Fruit fly (Drosophila melanogaster): ENCODE data around the gene RpS19b.

The RpS19b gene

DNA sequence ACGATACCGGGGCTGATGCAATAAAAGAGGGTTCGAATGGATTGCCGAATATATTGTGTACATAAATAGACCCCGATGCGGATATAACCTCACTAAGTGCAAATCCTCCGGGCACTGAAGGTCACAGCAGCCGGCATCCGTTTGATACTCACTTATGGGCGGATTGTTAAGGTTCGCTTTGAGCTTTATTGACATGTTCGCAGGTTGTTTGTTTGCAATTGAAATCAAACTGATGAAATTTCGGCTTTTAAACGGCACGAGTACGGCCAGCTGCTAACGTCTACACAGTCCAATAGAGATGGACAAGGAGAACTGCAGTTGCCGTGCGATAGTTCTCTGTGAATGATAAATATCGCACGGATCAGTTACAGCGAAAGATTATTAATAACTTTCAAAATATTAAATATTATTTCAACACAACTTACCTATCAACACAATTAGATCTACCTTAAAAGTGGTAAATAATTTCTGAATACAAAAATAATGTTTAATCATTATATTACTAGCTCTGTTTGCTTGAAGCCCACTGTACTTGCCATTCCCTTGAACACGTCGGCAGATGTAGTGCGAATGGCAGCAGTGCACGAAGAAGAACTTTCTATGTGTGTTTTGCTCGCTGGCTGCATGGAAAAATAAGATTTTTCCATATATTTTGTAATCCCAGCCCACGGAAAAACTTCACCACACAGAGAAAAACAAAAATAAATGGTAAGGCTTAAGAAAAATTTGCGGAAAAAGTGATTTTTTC is 24.9 kb upstream of the RpS19b start, which contains the start of the genes GluProRS and AP-1sigma:
TSS of gene GluProRS (minus strand) at position 301 of the 748 bp plus-strand sequence.
TSS of gene AP-1sigma (plus strand) at position 561 of the 748 bp plus-strand sequence.
- TF ChIP-seq pan (optimal IDR thresholded peaks at IDR 0.05), result no peak
- peak; percentile 90 for TF ChIP-seq rgr (GFP tag; optimal IDR thresholded peaks at IDR 0.05)
- TF ChIP-seq Dfd (GFP tag; optimal IDR thresholded peaks at IDR 0.05), result no peak
- no peak for TF ChIP-seq Vsx2 (GFP tag; optimal IDR thresholded peaks at IDR 0.05; ENCODE audit: partially characterized antibody)
- peak; percentile 82 for TF ChIP-seq psq (GFP tag; optimal IDR thresholded peaks at IDR 0.05)
- peak; percentile 80 for TF ChIP-seq GATAd (GFP tag; optimal IDR thresholded peaks at IDR 0.05)
- peak; percentile 85 for TF ChIP-seq CG9705 (GFP tag; optimal IDR thresholded peaks at IDR 0.05)
- TF ChIP-seq h (GFP tag; optimal IDR thresholded peaks at IDR 0.05), result peak; percentile 92
- no peak for TF ChIP-seq usp (GFP tag; optimal IDR thresholded peaks at IDR 0.05)
- TF ChIP-seq brk (GFP tag; optimal IDR thresholded peaks at IDR 0.05), result no peak
- TF ChIP-seq fru (GFP tag; optimal IDR thresholded peaks at IDR 0.05), result peak; percentile 89
- TF ChIP-seq dl (GFP tag; optimal IDR thresholded peaks at IDR 0.05; ENCODE audit: insufficient read depth in 1 of 2, partially characterized antibody in 2 of 2), result no peak
- no peak for TF ChIP-seq jim (GFP tag; optimal IDR thresholded peaks at IDR 0.05)
- TF ChIP-seq dmrt93B (GFP tag; optimal IDR thresholded peaks at IDR 0.05), result peak; percentile 86
- peak; percentile 91 for TF ChIP-seq HLH106 (tag; optimal IDR thresholded peaks at IDR 0.05)
- TF ChIP-seq foxo (GFP tag; optimal IDR thresholded peaks at IDR 0.05), result peak; percentile 51 to 93
- peak; percentile 57 for TF ChIP-seq Hr83 (GFP tag; optimal IDR thresholded peaks at IDR 0.05; ENCODE audit: poor library complexity, severe bottlenecking)
- TF ChIP-seq CrebA (GFP tag; optimal IDR thresholded peaks at IDR 0.05; ENCODE audit: borderline replicate concordance), result no peak
- TF ChIP-seq lola (GFP tag; optimal IDR thresholded peaks at IDR 0.05), result no peak
- TF ChIP-seq Sp1 (GFP tag; optimal IDR thresholded peaks at IDR 0.05), result peak; percentile 85
- peak; percentile 89 for TF ChIP-seq ey (GFP tag; optimal IDR thresholded peaks at IDR 0.05)
- no peak for TF ChIP-seq Abd-B (GFP tag; optimal IDR thresholded peaks at IDR 0.05)
- peak; percentile 83 for TF ChIP-seq Myc (optimal IDR thresholded peaks at IDR 0.05)
- TF ChIP-seq Dif (GFP tag; optimal IDR thresholded peaks at IDR 0.05; ENCODE audit: partially characterized antibody), result no peak
- peak; percentile 86 for TF ChIP-seq OdsH (GFP tag; optimal IDR thresholded peaks at IDR 0.05)
- peak; percentile 79 for TF ChIP-seq dsf (GFP tag; optimal IDR thresholded peaks at IDR 0.05; ENCODE audit: borderline replicate concordance)
- TF ChIP-seq Hnf4 (GFP tag; optimal IDR thresholded peaks at IDR 0.05), result peak; percentile 85
- peak; percentile 87 for TF ChIP-seq woc (GFP tag; optimal IDR thresholded peaks at IDR 0.05)
- peak; percentile 94 for TF ChIP-seq sv (GFP tag; optimal IDR thresholded peaks at IDR 0.05)
- peak; percentile 47 for TF ChIP-seq Rel (GFP tag; optimal IDR thresholded peaks at IDR 0.05)
- TF ChIP-seq Rel (tag; optimal IDR thresholded peaks at IDR 0.05), result peak; percentile 66
- TF ChIP-seq Hr78 (GFP tag; optimal IDR thresholded peaks at IDR 0.05), result no peak
- TF ChIP-seq sage (GFP tag; optimal IDR thresholded peaks at IDR 0.05), result peak; percentile 65
- no peak for TF ChIP-seq tai (GFP tag; optimal IDR thresholded peaks at IDR 0.05)
- TF ChIP-seq CG32264 (GFP tag; optimal IDR thresholded peaks at IDR 0.05), result peak; percentile 72
- TF ChIP-seq Jra (GFP tag; optimal IDR thresholded peaks at IDR 0.05), result peak; percentile 89
- TF ChIP-seq N (GFP tag; optimal IDR thresholded peaks at IDR 0.05), result no peak
- peak; percentile 81 for TF ChIP-seq br (GFP tag; optimal IDR thresholded peaks at IDR 0.05)
- TF ChIP-seq Mio (GFP tag; optimal IDR thresholded peaks at IDR 0.05), result peak; percentile 37

DNA sequence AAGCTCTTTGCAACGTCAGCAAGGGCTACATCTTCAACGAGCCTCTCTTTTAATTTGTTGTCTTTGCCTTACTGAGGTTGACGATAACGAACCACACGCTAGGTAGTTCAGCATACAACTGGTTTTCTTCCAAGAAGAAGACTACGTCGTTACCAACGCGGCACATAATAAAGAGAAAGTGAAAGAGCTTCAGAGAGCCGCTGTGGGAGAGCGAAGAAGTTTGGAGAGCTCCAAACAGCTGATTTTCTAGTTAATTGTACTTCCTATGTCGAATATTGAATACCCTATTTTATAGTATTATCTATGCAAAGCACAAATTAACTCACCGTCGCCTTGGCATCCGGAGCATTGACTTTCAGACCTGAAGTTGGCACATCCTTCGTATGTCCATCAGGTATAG is 22.1 kb upstream of the RpS19b start:
- TF ChIP-seq CG32264 (GFP tag; optimal IDR thresholded peaks at IDR 0.05), result no peak
- peak; percentile 41 for TF ChIP-seq woc (GFP tag; optimal IDR thresholded peaks at IDR 0.05)
- no peak for TF ChIP-seq dmrt93B (GFP tag; optimal IDR thresholded peaks at IDR 0.05)
- no peak for TF ChIP-seq dsf (GFP tag; optimal IDR thresholded peaks at IDR 0.05; ENCODE audit: borderline replicate concordance)
- TF ChIP-seq foxo (GFP tag; optimal IDR thresholded peaks at IDR 0.05), result no peak
- TF ChIP-seq CG9705 (GFP tag; optimal IDR thresholded peaks at IDR 0.05), result no peak
- no peak for TF ChIP-seq sage (GFP tag; optimal IDR thresholded peaks at IDR 0.05)
- no peak for TF ChIP-seq psq (GFP tag; optimal IDR thresholded peaks at IDR 0.05)
- TF ChIP-seq Vsx2 (GFP tag; optimal IDR thresholded peaks at IDR 0.05; ENCODE audit: partially characterized antibody), result peak; percentile 17
- no peak for TF ChIP-seq br (GFP tag; optimal IDR thresholded peaks at IDR 0.05)
- no peak for TF ChIP-seq N (GFP tag; optimal IDR thresholded peaks at IDR 0.05)
- no peak for TF ChIP-seq Hnf4 (GFP tag; optimal IDR thresholded peaks at IDR 0.05)
- no peak for TF ChIP-seq Dfd (GFP tag; optimal IDR thresholded peaks at IDR 0.05)
- TF ChIP-seq fru (GFP tag; optimal IDR thresholded peaks at IDR 0.05), result no peak
- peak; percentile 13 to 54 for TF ChIP-seq dl (GFP tag; optimal IDR thresholded peaks at IDR 0.05; ENCODE audit: insufficient read depth in 1 of 2, partially characterized antibody in 2 of 2)
- no peak for TF ChIP-seq lola (GFP tag; optimal IDR thresholded peaks at IDR 0.05)
- TF ChIP-seq rgr (GFP tag; optimal IDR thresholded peaks at IDR 0.05), result no peak
- no peak for TF ChIP-seq h (GFP tag; optimal IDR thresholded peaks at IDR 0.05)
- no peak for TF ChIP-seq brk (GFP tag; optimal IDR thresholded peaks at IDR 0.05)
- TF ChIP-seq pan (optimal IDR thresholded peaks at IDR 0.05), result no peak
- TF ChIP-seq Dif (GFP tag; optimal IDR thresholded peaks at IDR 0.05; ENCODE audit: partially characterized antibody), result peak; percentile 52
- TF ChIP-seq Hr83 (GFP tag; optimal IDR thresholded peaks at IDR 0.05; ENCODE audit: poor library complexity, severe bottlenecking), result no peak
- no peak for TF ChIP-seq GATAd (GFP tag; optimal IDR thresholded peaks at IDR 0.05)
- TF ChIP-seq OdsH (GFP tag; optimal IDR thresholded peaks at IDR 0.05), result no peak

All from whole organism, wandering third instar larva.